Fruit fly (Drosophila melanogaster) whole organism, embryonic: ENCODE results near the gene teq.

Experiments used
- Bgb ChIP-seq: fragments of 200-800 bp; sonication (Bioruptor generic); IDR thresholded peaks from 2 replicates; pipeline ENCODE4 v1.3.6; 2022; ENCODE audit warnings: missing biosample characterization, missing genetic modification characterization; ENCODE audit not compliant: partially characterized antibody
- CG13287 ChIP-seq: fragments of 200-800 bp; sonication (Bioruptor generic); IDR thresholded peaks from 2 replicates; pipeline ENCODE4 v1.3.6; 2022; ENCODE audit warnings: missing biosample characterization, missing genetic modification characterization; ENCODE audit not compliant: partially characterized antibody
- CG14667 ChIP-seq: fragments of 200-800 bp; sonication (Bioruptor generic); IDR thresholded peaks from 2 replicates; pipeline ENCODE4 v1.3.6; 2022; ENCODE audit warnings: missing biosample characterization, missing genetic modification characterization
- CG14710 ChIP-seq: fragments of 200-800 bp; sonication (Bioruptor generic); optimal IDR thresholded peaks from 3 replicates; lab custom pipeline; 2019; ENCODE audit warnings: missing biosample characterization, mild to moderate bottlenecking, missing genetic modification characterization, moderate library complexity
- CG14860 ChIP-seq: fragments of 200-800 bp; sonication (Bioruptor generic); IDR thresholded peaks from 3 replicates; pipeline ENCODE4 v1.3.6; 2022; ENCODE audit warnings: missing biosample characterization, missing genetic modification characterization; ENCODE audit not compliant: partially characterized antibody
- CG17328 ChIP-seq: fragments of 200-800 bp; sonication (Bioruptor generic); IDR thresholded peaks from 2 replicates; pipeline ENCODE4 v1.3.6; 2022; ENCODE audit warnings: missing biosample characterization, missing genetic modification characterization
- CG17361 ChIP-seq: fragments of 200-800 bp; sonication (Bioruptor generic); IDR thresholded peaks from 3 replicates; pipeline ENCODE4 v1.3.6; 2022; ENCODE audit warnings: missing biosample characterization, missing genetic modification characterization
- CG17385 ChIP-seq: fragments of 200-800 bp; sonication (Bioruptor generic); optimal IDR thresholded peaks from 3 replicates; lab custom pipeline; 2018; ENCODE audit warnings: missing biosample characterization, mild to moderate bottlenecking, missing genetic modification characterization
- CG1832 ChIP-seq: fragments of 200-800 bp; sonication (Bioruptor generic); optimal IDR thresholded peaks from 2 replicates; lab custom pipeline; 2017; ENCODE audit warnings: missing biosample characterization, mild to moderate bottlenecking, missing genetic modification characterization, inconsistent platforms
- CG18476 ChIP-seq: fragments of 200-800 bp; sonication (Bioruptor generic); optimal IDR thresholded peaks from 2 replicates; lab custom pipeline; 2016; ENCODE audit warnings: missing biosample characterization, mild to moderate bottlenecking, missing genetic modification characterization
- CG18764 ChIP-seq: fragments of 200-800 bp; sonication (Bioruptor generic); optimal IDR thresholded peaks from 3 replicates; lab custom pipeline; 2016; ENCODE audit warnings: missing biosample characterization, missing genetic modification characterization
- CG2129 ChIP-seq: fragments of 200-800 bp; sonication (Bioruptor generic); IDR thresholded peaks from 2 replicates; pipeline ENCODE4 v1.3.6; 2022; ENCODE audit warnings: missing biosample characterization, missing genetic modification characterization; ENCODE audit not compliant: partially characterized antibody
- CG2712 ChIP-seq: fragments of 200-800 bp; optimal IDR thresholded peaks from 3 replicates; lab custom pipeline; 2019; ENCODE audit warnings: missing biosample characterization, mild to moderate bottlenecking, missing genetic modification characterization, moderate library complexity
- CG4360 ChIP-seq: fragments of 200-800 bp; sonication (Bioruptor generic); IDR thresholded peaks from 2 replicates; pipeline ENCODE4 v1.3.6; 2022; ENCODE audit warnings: missing biosample characterization, missing genetic modification characterization
- CG43689 ChIP-seq: fragments of 200-800 bp; sonication (Bioruptor generic); IDR thresholded peaks from 2 replicates; pipeline ENCODE4 v1.3.6; 2022; ENCODE audit warnings: missing biosample characterization, missing genetic modification characterization
- CG8281 ChIP-seq: fragments of 200-800 bp; sonication (Bioruptor generic); optimal IDR thresholded peaks from 2 replicates; lab custom pipeline; 2018; ENCODE audit warnings: missing biosample characterization, mild to moderate bottlenecking, missing genetic modification characterization, moderate library complexity
- CG9437 ChIP-seq: fragments of 200-800 bp; sonication (Bioruptor generic); optimal IDR thresholded peaks from 2 replicates; lab custom pipeline; 2018; ENCODE audit warnings: missing biosample characterization, mild to moderate bottlenecking, missing genetic modification characterization
- CG9932 ChIP-seq: fragments of 200-800 bp; sonication (Bioruptor generic); IDR thresholded peaks from 2 replicates; pipeline ENCODE4 v1.3.6; 2022; ENCODE audit warnings: missing biosample characterization, missing genetic modification characterization
- D19A ChIP-seq: fragments of 200-800 bp; optimal IDR thresholded peaks from 3 replicates; lab custom pipeline; 2019; ENCODE audit warnings: missing biosample characterization, mild to moderate bottlenecking, missing genetic modification characterization, moderate library complexity
- Dll ChIP-seq: fragments of 200-800 bp; sonication (Bioruptor generic); IDR thresholded peaks from 4 replicates; pipeline ENCODE4 v1.3.6; 2022; ENCODE audit warnings: missing biosample characterization, missing genetic modification characterization; ENCODE audit not compliant: partially characterized antibody
- Doc3 ChIP-seq: fragments of 200-800 bp; sonication (Bioruptor generic); IDR thresholded peaks from 3 replicates; pipeline ENCODE4 v1.3.6; 2022; ENCODE audit warnings: missing biosample characterization, missing genetic modification characterization; ENCODE audit not compliant: partially characterized antibody
- Eip74EF ChIP-seq, 2 experiments: fragments of 200-800 bp in 1 of 2; fragments of >200 bp in 1 of 2; sonication (Bioruptor generic) in 1 of 2; optimal IDR thresholded peaks; 2 replicates each; lab custom pipeline; 2017 to 2019; ENCODE audit warnings: missing biosample characterization in 2 of 2, missing genetic modification characterization in 2 of 2, mild to moderate bottlenecking in 1 of 2, moderate library complexity in 1 of 2
- Ets97D ChIP-seq: fragments of 200-800 bp; sonication (Bioruptor generic); optimal IDR thresholded peaks from 3 replicates; lab custom pipeline; 2016; ENCODE audit warnings: missing biosample characterization, missing genetic modification characterization
- Gsc ChIP-seq: fragments of 200-800 bp; sonication (Bioruptor generic); IDR thresholded peaks from 2 replicates; pipeline ENCODE4 v1.3.6; 2022; ENCODE audit warnings: missing biosample characterization, missing genetic modification characterization
- HLHmδ ChIP-seq: fragments of 200-800 bp; sonication (Bioruptor generic); optimal IDR thresholded peaks from 2 replicates; lab custom pipeline; 2018; ENCODE audit warnings: missing biosample characterization, mild to moderate bottlenecking, missing genetic modification characterization, moderate library complexity
- Hr78 ChIP-seq, 2 experiments: fragments of 200-800 bp in 1 of 2; fragments of >200 bp in 1 of 2; sonication (Bioruptor generic) in 1 of 2; optimal IDR thresholded peaks; 2 replicates each; lab custom pipeline; 2017 to 2019; ENCODE audit warnings: missing biosample characterization in 2 of 2, missing genetic modification characterization in 2 of 2, mild to moderate bottlenecking in 1 of 2, moderate library complexity in 1 of 2
- PHDP ChIP-seq: fragments of 200-800 bp; sonication (Bioruptor generic); optimal IDR thresholded peaks from 3 replicates; lab custom pipeline; 2018; ENCODE audit warnings: missing biosample characterization, mild to moderate bottlenecking, missing genetic modification characterization, moderate library complexity
- Ptx1 ChIP-seq: fragments of 200-800 bp; sonication (Bioruptor generic); IDR thresholded peaks from 2 replicates; pipeline ENCODE4 v1.3.6; 2022; ENCODE audit warnings: missing biosample characterization, missing genetic modification characterization
- Taf1 ChIP-seq: fragments of 200-800 bp; sonication (Bioruptor generic); IDR thresholded peaks from 2 replicates; pipeline ENCODE4 v1.3.6; 2022; ENCODE audit warnings: missing biosample characterization, missing genetic modification characterization
- Trl ChIP-seq, 3 experiments: fragments of >200 bp in 2 of 3; fragments of 200-800 bp in 1 of 3; sonication (Bioruptor generic) in 1 of 3; optimal IDR thresholded peaks; 2 replicates in 1 of 3; 3 replicates in 2 of 3; lab custom pipeline; 2016 to 2017; ENCODE audit warnings: missing biosample characterization in 1 of 3, missing genetic modification characterization in 1 of 3
- YL-1 ChIP-seq: fragments of 200-800 bp; sonication (Bioruptor generic); optimal IDR thresholded peaks from 3 replicates; lab custom pipeline; 2017; ENCODE audit warnings: missing biosample characterization, mild to moderate bottlenecking, missing genetic modification characterization
- bsh ChIP-seq, 2 experiments: fragments of 200-800 bp; sonication (Bioruptor generic); optimal IDR thresholded peaks; 2 replicates each; lab custom pipeline; 2017 to 2018; ENCODE audit warnings: mild to moderate bottlenecking in 2 of 2, missing biosample characterization in 2 of 2, missing genetic modification characterization in 2 of 2, moderate library complexity in 1 of 2
- cad ChIP-seq: fragments of >200 bp; optimal IDR thresholded peaks from 2 replicates; lab custom pipeline; 2017; ENCODE audit warnings: missing biosample characterization, missing genetic modification characterization
- cwo ChIP-seq: fragments of 200-800 bp; sonication (Bioruptor generic); optimal IDR thresholded peaks from 3 replicates; lab custom pipeline; 2017; ENCODE audit warnings: missing biosample characterization, missing genetic modification characterization, mild to moderate bottlenecking, moderate library complexity, missing genetic modification reagents
- gfzf ChIP-seq: fragments of 200-800 bp; sonication (Bioruptor generic); optimal IDR thresholded peaks from 2 replicates; lab custom pipeline; 2016; ENCODE audit warnings: missing biosample characterization, mild to moderate bottlenecking, missing genetic modification characterization, moderate library complexity
- gt ChIP-seq: fragments of 200-800 bp; sonication (Bioruptor generic); IDR thresholded peaks from 2 replicates; pipeline ENCODE4 v1.3.6; 2022; ENCODE audit warnings: missing biosample characterization, missing genetic modification characterization
- hbn ChIP-seq: fragments of 200-800 bp; sonication (Bioruptor generic); IDR thresholded peaks from 2 replicates; pipeline ENCODE4 v1.3.6; 2022; ENCODE audit warnings: missing biosample characterization, missing genetic modification characterization; ENCODE audit not compliant: partially characterized antibody
- inv ChIP-seq: fragments of 200-800 bp; sonication (Bioruptor generic); IDR thresholded peaks from 2 replicates; pipeline ENCODE4 v1.3.6; 2022; ENCODE audit warnings: missing biosample characterization, missing genetic modification characterization; ENCODE audit not compliant: partially characterized antibody
- lilli ChIP-seq: fragments of 200-800 bp; sonication (Bioruptor generic); optimal IDR thresholded peaks from 3 replicates; lab custom pipeline; 2016; ENCODE audit warnings: missing biosample characterization, missing genetic modification characterization
- pho ChIP-seq: fragments of 200-800 bp; sonication (Bioruptor generic); optimal IDR thresholded peaks from 2 replicates; lab custom pipeline; 2016; ENCODE audit warnings: missing biosample characterization, missing genetic modification characterization
- pnt ChIP-seq: fragments of 200-800 bp; sonication (Bioruptor generic); optimal IDR thresholded peaks from 3 replicates; lab custom pipeline; 2016; ENCODE audit warnings: missing biosample characterization, missing genetic modification characterization
- pros ChIP-seq: fragments of 200-800 bp; sonication (Bioruptor generic); optimal IDR thresholded peaks from 3 replicates; lab custom pipeline; 2019; ENCODE audit warnings: missing biosample characterization, mild to moderate bottlenecking, missing genetic modification characterization, moderate library complexity
- sqz ChIP-seq: fragments of 200-800 bp; sonication (Bioruptor generic); optimal IDR thresholded peaks from 3 replicates; lab custom pipeline; 2018; ENCODE audit warnings: missing biosample characterization, mild to moderate bottlenecking, missing genetic modification characterization
- unc-4 ChIP-seq: fragments of 200-800 bp; sonication (Bioruptor generic); IDR thresholded peaks from 2 replicates; pipeline ENCODE4 v1.3.6; 2022; ENCODE audit warnings: missing biosample characterization, missing genetic modification characterization; ENCODE audit not compliant: partially characterized antibody
- vnd ChIP-seq: fragments of 200-800 bp; sonication (Bioruptor generic); IDR thresholded peaks from 3 replicates; pipeline ENCODE4 v1.3.6; 2022; ENCODE audit warnings: missing biosample characterization, missing genetic modification characterization; ENCODE audit not compliant: partially characterized antibody

Gene teq

dm6 chr3L:9136976-9137954 is 62.8 kb downstream of the teq start, which contains the start of the genes Use1 and nwk (continued):
- TF ChIP-seq Doc3 (GFP tag; lab: Robert Waterston, UW), result peak; percentile 67
- TF ChIP-seq pnt (GFP tag; lab: Kevin White, UChicago), result no peak
- no peak for TF ChIP-seq CG43689 (GFP tag; lab: Robert Waterston, UW)
- TF ChIP-seq CG17385 (GFP tag; lab: Kevin White, UChicago), result no peak
- TF ChIP-seq CG2712, result peak; percentile 27
- TF ChIP-seq cwo, result peak; percentile 60
- TF ChIP-seq CG1832 (GFP tag; lab: Kevin White, UChicago), result no peak
- TF ChIP-seq vnd (GFP tag; lab: Robert Waterston, UW), result peak; percentile 71
- TF ChIP-seq PHDP, result peak; percentile 2
- TF ChIP-seq CG17328 (GFP tag; lab: Robert Waterston, UW), result no peak
- TF ChIP-seq YL-1 (GFP tag; lab: Kevin White, UChicago), result peak; percentile 36
- no peak for TF ChIP-seq D19A (tag; lab: Kevin White, UChicago)
- no peak for TF ChIP-seq gt (GFP tag; lab: Robert Waterston, UW)
- TF ChIP-seq Ets97D (GFP tag; lab: Kevin White, UChicago), result peak; percentile 45
- TF ChIP-seq CG2129, result peak; percentile 34; the same call in 1 of the 2 replicates
- TF ChIP-seq Trl (optimal IDR thresholded peaks at IDR 0.05; lab: Kevin White, UChicago), result peak; percentile 76
- no peak for TF ChIP-seq Trl (GFP tag; optimal IDR thresholded peaks at IDR 0.05; lab: Kevin White, UChicago)
- peak; percentile 72 for TF ChIP-seq gfzf (GFP tag; lab: Kevin White, UChicago)
- TF ChIP-seq CG14667 (GFP tag; lab: Robert Waterston, UW), result no peak
- TF ChIP-seq CG17361 (GFP tag; lab: Robert Waterston, UW), result peak; percentile 28; the same call in 1 of the 3 replicates
- no peak for TF ChIP-seq Taf1 (GFP tag; lab: Robert Waterston, UW)
- TF ChIP-seq Eip74EF (GFP tag; optimal IDR thresholded peaks at IDR 0.05; lab: Kevin White, UChicago), result no peak
- TF ChIP-seq CG14710 (tag; lab: Kevin White, UChicago), result peak; percentile 37
- peak; percentile 96 for TF ChIP-seq CG9437 (GFP tag; lab: Kevin White, UChicago)
- no peak for TF ChIP-seq CG18476 (GFP tag; lab: Kevin White, UChicago)
- peak; percentile 46 for TF ChIP-seq sqz (GFP tag; lab: Kevin White, UChicago)
- peak; percentile 71 for TF ChIP-seq CG14860
- peak; percentile 81 for TF ChIP-seq Bgb (GFP tag; lab: Robert Waterston, UW)
- TF ChIP-seq Gsc (GFP tag; lab: Robert Waterston, UW), result no peak
- peak; percentile 86 for TF ChIP-seq CG13287 (GFP tag; lab: Robert Waterston, UW)
- TF ChIP-seq CG9932 (GFP tag; lab: Robert Waterston, UW), result peak; percentile 52
- TF ChIP-seq inv, result peak; percentile 63
- peak; percentile 23; the same call in 1 of the 2 replicates for TF ChIP-seq Ptx1 (GFP tag; lab: Robert Waterston, UW)
- no peak for TF ChIP-seq CG18764
- peak; percentile 49; the same call in 1 of the 2 replicates for TF ChIP-seq hbn (GFP tag; lab: Robert Waterston, UW)
- TF ChIP-seq CG4360 (GFP tag; lab: Robert Waterston, UW), result peak; percentile 5; the same call in 1 of the 2 replicates
- peak in 1 of 2 experiments; percentile 51 for TF ChIP-seq Hr78 (GFP tag; optimal IDR thresholded peaks at IDR 0.05; lab: Kevin White, UChicago)
- TF ChIP-seq bsh (GFP tag; optimal IDR thresholded peaks at IDR 0.05; lab: Kevin White, UChicago), result no peak
- peak; percentile 73 for TF ChIP-seq pros (GFP tag; lab: Kevin White, UChicago)
- no peak for TF ChIP-seq cad (GFP tag; lab: Kevin White, UChicago)
- no peak for TF ChIP-seq lilli (GFP tag; lab: Kevin White, UChicago)
- TF ChIP-seq pho (GFP tag; lab: Kevin White, UChicago), result peak; percentile 8
- peak; percentile 5 for TF ChIP-seq CG8281
- TF ChIP-seq HLHmδ (GFP tag; lab: Kevin White, UChicago), result no peak
- peak; percentile 87 for TF ChIP-seq Dll (GFP tag; lab: Robert Waterston, UW)
- TF ChIP-seq unc-4 (GFP tag; lab: Robert Waterston, UW), result peak; percentile 76
